Fruit fly (Drosophila melanogaster) whole organism, embryonic: ENCODE measurements around the gene Noa36.
A peak's percentile ranks its signal among the peaks of the same experiment; 100 is the strongest.

ENCODE experiments used
- Abd-B ChIP-seq: fragments of 200-800 bp; sonication (Bioruptor generic); optimal IDR thresholded peaks from 2 replicates; lab custom pipeline; 2018; ENCODE audit warnings: missing biosample characterization, mild to moderate bottlenecking, missing genetic modification characterization, moderate library complexity
- CG11696 ChIP-seq: fragments of 200-800 bp; sonication (Bioruptor generic); IDR thresholded peaks from 2 replicates; pipeline ENCODE4 v1.3.6; 2022; ENCODE audit warnings: missing biosample characterization, missing genetic modification characterization
- CG12659 ChIP-seq: fragments of 200-800 bp; sonication (Bioruptor generic); optimal IDR thresholded peaks from 3 replicates; lab custom pipeline; 2017; ENCODE audit warnings: mild to moderate bottlenecking, missing biosample characterization, missing genetic modification reagents, missing genetic modification characterization
- CG13296 ChIP-seq: fragments of 200-800 bp; sonication (Bioruptor generic); optimal IDR thresholded peaks from 3 replicates; lab custom pipeline; 2018; ENCODE audit warnings: missing biosample characterization, mild to moderate bottlenecking, missing genetic modification characterization
- CG14441 ChIP-seq: fragments of 200-800 bp; sonication (Bioruptor generic); IDR thresholded peaks from 2 replicates; pipeline ENCODE4 v1.3.6; 2022; ENCODE audit warnings: missing biosample characterization, missing genetic modification characterization
- CG14667 ChIP-seq: fragments of 200-800 bp; sonication (Bioruptor generic); IDR thresholded peaks from 2 replicates; pipeline ENCODE4 v1.3.6; 2022; ENCODE audit warnings: missing biosample characterization, missing genetic modification characterization
- CG14710 ChIP-seq: fragments of 200-800 bp; sonication (Bioruptor generic); optimal IDR thresholded peaks from 3 replicates; lab custom pipeline; 2019; ENCODE audit warnings: missing biosample characterization, mild to moderate bottlenecking, missing genetic modification characterization, moderate library complexity
- CG15073 ChIP-seq: fragments of 200-800 bp; sonication (Bioruptor generic); optimal IDR thresholded peaks from 2 replicates; lab custom pipeline; 2016; ENCODE audit warnings: missing biosample characterization, missing genetic modification characterization
- CG15479 ChIP-seq: fragments of 200-800 bp; sonication (Bioruptor generic); optimal IDR thresholded peaks from 3 replicates; lab custom pipeline; 2019; ENCODE audit warnings: missing biosample characterization, mild to moderate bottlenecking, missing genetic modification characterization, moderate library complexity
- CG16779 ChIP-seq: fragments of 200-800 bp; sonication (Bioruptor generic); IDR thresholded peaks from 2 replicates; pipeline ENCODE4 v1.3.6; 2022; ENCODE audit warnings: missing biosample characterization, missing genetic modification characterization
- CG18262 ChIP-seq: fragments of 200-800 bp; optimal IDR thresholded peaks from 3 replicates; lab custom pipeline; 2019; ENCODE audit warnings: missing biosample characterization, mild to moderate bottlenecking, missing genetic modification characterization, moderate library complexity
- CG30020 ChIP-seq: fragments of 200-800 bp; optimal IDR thresholded peaks from 2 replicates; lab custom pipeline; 2019; ENCODE audit warnings: missing biosample characterization, mild to moderate bottlenecking, missing genetic modification characterization, moderate library complexity
- CG33213 ChIP-seq: fragments of 200-800 bp; sonication (Bioruptor generic); optimal IDR thresholded peaks from 3 replicates; lab custom pipeline; 2016; ENCODE audit warnings: missing biosample characterization, missing genetic modification characterization
- CG3407 ChIP-seq: fragments of 200-800 bp; sonication (Bioruptor generic); optimal IDR thresholded peaks from 2 replicates; lab custom pipeline; 2018; ENCODE audit warnings: missing biosample characterization, mild to moderate bottlenecking, missing genetic modification characterization
- CG42726 ChIP-seq: fragments of 200-800 bp; sonication (Bioruptor generic); IDR thresholded peaks from 2 replicates; pipeline ENCODE4 v1.3.6; 2022; ENCODE audit warnings: missing biosample characterization, missing genetic modification characterization; ENCODE audit not compliant: partially characterized antibody
- CG4282 ChIP-seq: fragments of 200-800 bp; sonication (Bioruptor generic); optimal IDR thresholded peaks from 2 replicates; lab custom pipeline; 2016; ENCODE audit warnings: missing biosample characterization, missing genetic modification characterization
- CG4328 ChIP-seq: fragments of 200-800 bp; sonication (Bioruptor generic); optimal IDR thresholded peaks from 3 replicates; lab custom pipeline; 2017; ENCODE audit warnings: missing biosample characterization, missing genetic modification reagents, missing genetic modification characterization
- CG4424 ChIP-seq: fragments of 200-800 bp; sonication (Bioruptor generic); optimal IDR thresholded peaks from 3 replicates; lab custom pipeline; 2016; ENCODE audit warnings: missing biosample characterization, missing genetic modification characterization
- CG5245 ChIP-seq: fragments of 200-800 bp; sonication (Bioruptor generic); optimal IDR thresholded peaks from 3 replicates; lab custom pipeline; 2016; ENCODE audit warnings: missing biosample characterization, missing genetic modification characterization
- CG6654 ChIP-seq: fragments of 200-800 bp; sonication (Bioruptor generic); optimal IDR thresholded peaks from 2 replicates; lab custom pipeline; 2017; ENCODE audit warnings: missing biosample characterization, mild to moderate bottlenecking, missing genetic modification characterization
- CG6813 ChIP-seq: fragments of 200-800 bp; sonication (Bioruptor generic); optimal IDR thresholded peaks from 2 replicates; lab custom pipeline; 2017; ENCODE audit warnings: missing biosample characterization, missing genetic modification characterization, mild to moderate bottlenecking, moderate library complexity, missing genetic modification reagents
- CG7271 ChIP-seq: fragments of 200-800 bp; sonication (Bioruptor generic); optimal IDR thresholded peaks from 2 replicates; lab custom pipeline; 2018; ENCODE audit warnings: missing biosample characterization, mild to moderate bottlenecking, missing genetic modification characterization, moderate library complexity
- CG7928 ChIP-seq: fragments of 200-800 bp; sonication (Bioruptor generic); optimal IDR thresholded peaks from 2 replicates; lab custom pipeline; 2017; ENCODE audit warnings: missing biosample characterization, mild to moderate bottlenecking, missing genetic modification characterization
- CG9817 ChIP-seq: fragments of 200-800 bp; sonication (Bioruptor generic); optimal IDR thresholded peaks from 2 replicates; lab custom pipeline; 2018; ENCODE audit warnings: missing biosample characterization, mild to moderate bottlenecking, missing genetic modification characterization, moderate library complexity
- Hey ChIP-seq: fragments of 200-800 bp; sonication (Bioruptor generic); optimal IDR thresholded peaks from 3 replicates; lab custom pipeline; 2018; ENCODE audit warnings: missing biosample characterization, mild to moderate bottlenecking, missing genetic modification characterization
- Lhr ChIP-seq: fragments of 200-800 bp; sonication (Bioruptor generic); optimal IDR thresholded peaks from 3 replicates; lab custom pipeline; 2017; ENCODE audit warnings: mild to moderate bottlenecking, missing biosample characterization, missing genetic modification reagents, missing genetic modification characterization
- Meics ChIP-seq: fragments of 200-800 bp; sonication (Bioruptor generic); optimal IDR thresholded peaks from 2 replicates; lab custom pipeline; 2017; ENCODE audit warnings: missing biosample characterization, mild to moderate bottlenecking, missing genetic modification characterization
- Mrtf ChIP-seq: fragments of 200-800 bp; sonication (Bioruptor generic); IDR thresholded peaks from 3 replicates; pipeline ENCODE4 v1.3.6; 2022; ENCODE audit warnings: missing biosample characterization, missing genetic modification characterization
- Oaz ChIP-seq: fragments of 200-800 bp; sonication (Bioruptor generic); IDR thresholded peaks from 2 replicates; pipeline ENCODE4 v1.3.6; 2022; ENCODE audit warnings: missing biosample characterization, missing genetic modification characterization
- Oli ChIP-seq: fragments of 200-800 bp; sonication (Bioruptor generic); optimal IDR thresholded peaks from 2 replicates; lab custom pipeline; 2018; ENCODE audit warnings: missing biosample characterization, mild to moderate bottlenecking, missing genetic modification characterization, moderate library complexity
- PHDP ChIP-seq: fragments of 200-800 bp; sonication (Bioruptor generic); optimal IDR thresholded peaks from 3 replicates; lab custom pipeline; 2018; ENCODE audit warnings: missing biosample characterization, mild to moderate bottlenecking, missing genetic modification characterization, moderate library complexity
- Rfx ChIP-seq: fragments of 200-800 bp; sonication (Bioruptor generic); IDR thresholded peaks from 2 replicates; pipeline ENCODE4 v1.3.6; 2022; ENCODE audit warnings: missing biosample characterization, missing genetic modification characterization
- ash1 ChIP-seq: fragments of 200-800 bp; sonication (Bioruptor generic); optimal IDR thresholded peaks from 2 replicates; lab custom pipeline; 2018; ENCODE audit warnings: missing biosample characterization, mild to moderate bottlenecking, missing genetic modification characterization
- az2 ChIP-seq: fragments of 200-800 bp; sonication (Bioruptor generic); optimal IDR thresholded peaks from 3 replicates; lab custom pipeline; 2016; ENCODE audit warnings: missing biosample characterization, missing genetic modification characterization
- bigmax ChIP-seq: fragments of 200-800 bp; sonication (Bioruptor generic); optimal IDR thresholded peaks from 2 replicates; lab custom pipeline; 2018; ENCODE audit warnings: missing biosample characterization, mild to moderate bottlenecking, missing genetic modification characterization
- crc ChIP-seq: fragments of 200-800 bp; sonication (Bioruptor generic); optimal IDR thresholded peaks from 2 replicates; lab custom pipeline; 2016; ENCODE audit warnings: missing biosample characterization, missing genetic modification characterization
- gcm ChIP-seq: fragments of 200-800 bp; sonication (Bioruptor generic); optimal IDR thresholded peaks from 2 replicates; lab custom pipeline; 2019; ENCODE audit warnings: missing biosample characterization, mild to moderate bottlenecking, missing genetic modification characterization, moderate library complexity
- her ChIP-seq: fragments of 200-800 bp; sonication (Bioruptor generic); optimal IDR thresholded peaks from 2 replicates; lab custom pipeline; 2016; ENCODE audit warnings: missing biosample characterization, missing genetic modification characterization
- insv ChIP-seq, 2 experiments: fragments of 200-800 bp; sonication (Bioruptor generic); optimal IDR thresholded peaks; 3 replicates each; lab custom pipeline; 2016 to 2018; ENCODE audit warnings: missing biosample characterization in 2 of 2, missing genetic modification characterization in 2 of 2
- jigr1 ChIP-seq: fragments of 200-800 bp; sonication (Bioruptor generic); IDR thresholded peaks from 3 replicates; pipeline ENCODE4 v1.3.6; 2022; ENCODE audit warnings: missing biosample characterization, missing genetic modification characterization
- jumu ChIP-seq: fragments of 200-800 bp; sonication (Bioruptor generic); optimal IDR thresholded peaks from 3 replicates; lab custom pipeline; 2016; ENCODE audit warnings: missing biosample characterization, missing genetic modification characterization
- kay ChIP-seq: fragments of 200-800 bp; sonication (Bioruptor generic); optimal IDR thresholded peaks from 2 replicates; lab custom pipeline; 2016; ENCODE audit warnings: missing biosample characterization, missing genetic modification characterization
- pan ChIP-seq, 4 experiments: fragments of >200 bp in 3 of 4; fragments of 200-800 bp in 1 of 4; sonication (Bioruptor generic) in 1 of 4; optimal IDR thresholded peaks in 3 of 4; IDR thresholded peaks in 1 of 4; 2 replicates each; pipeline versions ENCODE4 v1.3.6 to Lab custom; 2017 to 2022; ENCODE audit warnings: missing biosample characterization in 2 of 4, missing genetic modification characterization in 2 of 4, mixed read lengths in 1 of 4
- pzg ChIP-seq: fragments of 200-800 bp; sonication (Bioruptor generic); optimal IDR thresholded peaks from 3 replicates; lab custom pipeline; 2018; ENCODE audit warnings: missing biosample characterization, mild to moderate bottlenecking, missing genetic modification characterization, moderate library complexity
- ranshi ChIP-seq: fragments of 200-800 bp; sonication (Bioruptor generic); IDR thresholded peaks from 2 replicates; pipeline ENCODE4 v1.3.6; 2022; ENCODE audit warnings: missing biosample characterization, missing genetic modification characterization
- rib ChIP-seq: fragments of 200-800 bp; sonication (Bioruptor generic); IDR thresholded peaks from 2 replicates; pipeline ENCODE4 v1.3.6; 2022; ENCODE audit warnings: missing biosample characterization, missing genetic modification characterization
- row ChIP-seq: fragments of 200-800 bp; sonication (Bioruptor generic); IDR thresholded peaks from 3 replicates; pipeline ENCODE4 v1.3.6; 2022; ENCODE audit warnings: missing biosample characterization, missing genetic modification characterization
- sd ChIP-seq: fragments of 200-800 bp; sonication (Bioruptor generic); optimal IDR thresholded peaks from 3 replicates; lab custom pipeline; 2018; ENCODE audit warnings: missing biosample characterization, mild to moderate bottlenecking, missing genetic modification characterization, moderate library complexity
- sens-2 ChIP-seq: fragments of 200-800 bp; sonication (Bioruptor generic); IDR thresholded peaks from 2 replicates; pipeline ENCODE4 v1.3.6; 2022; ENCODE audit warnings: missing biosample characterization, missing genetic modification characterization
- seq ChIP-seq: fragments of 200-800 bp; sonication (Bioruptor generic); IDR thresholded peaks from 2 replicates; pipeline ENCODE4 v1.3.6; 2022; ENCODE audit warnings: missing biosample characterization, missing genetic modification characterization
- sim ChIP-seq: fragments of 200-800 bp; sonication (Bioruptor generic); IDR thresholded peaks from 2 replicates; pipeline ENCODE4 v1.3.6; 2022; ENCODE audit warnings: missing biosample characterization, missing genetic modification characterization

Noa36 gene

dm6 chr3R:28570805-28571204 lies 28.3 kb downstream of the Noa36 start (continued):
- TF ChIP-seq Meics (peak; percentile 57), CG6813 (peak; percentile 57), CG13296 (GFP tag; lab: Kevin White, UChicago) (peak; percentile 56), crc (GFP tag; lab: Kevin White, UChicago) (no peak), seq (GFP tag; lab: Robert Waterston, UW) (no peak), CG9817 (tag; lab: Kevin White, UChicago) (peak; percentile 35), her (no peak), CG16779 (no peak), CG42726 (GFP tag; lab: Robert Waterston, UW) (no peak), Oaz (GFP tag; lab: Robert Waterston, UW) (no peak), Abd-B (no peak), pan (optimal IDR thresholded peaks at IDR 0.05; lab: Kevin White, UChicago) (no peak), pan (GFP tag; optimal IDR thresholded peaks at IDR 0.05 in 1 of 2, IDR thresholded peaks at IDR 0.05 in 1 of 2) (no peak), rib (GFP tag; lab: Robert Waterston, UW) (no peak), insv (GFP tag; optimal IDR thresholded peaks at IDR 0.05; lab: Kevin White, UChicago) (no peak), CG14667 (GFP tag; lab: Robert Waterston, UW) (no peak), PHDP (tag; lab: Kevin White, UChicago) (peak; percentile 71), CG12659 (no peak), CG14441 (GFP tag; lab: Robert Waterston, UW) (no peak), CG4282 (GFP tag; lab: Kevin White, UChicago) (no peak), Oli (tag; lab: Kevin White, UChicago) (peak; percentile 55), CG18262 (tag; lab: Kevin White, UChicago) (peak; percentile 11), CG15073 (no peak), CG7928 (GFP tag; lab: Kevin White, UChicago) (no peak), gcm (GFP tag; lab: Kevin White, UChicago) (peak; percentile 6), CG15479 (no peak), CG33213 (no peak), pzg (GFP tag; lab: Kevin White, UChicago) (no peak), sd (no peak), CG5245 (GFP tag; lab: Kevin White, UChicago) (no peak), Hey (no peak), CG11696 (no peak), Rfx (GFP tag; lab: Robert Waterston, UW) (peak; percentile 22; the same call in 1 of the 2 replicates), CG6654 (GFP tag; lab: Kevin White, UChicago) (no peak), row (GFP tag; lab: Robert Waterston, UW) (no peak), CG4424 (GFP tag; lab: Kevin White, UChicago) (no peak), CG7271 (no peak), CG3407 (peak; percentile 65), sens-2 (GFP tag; lab: Robert Waterston, UW) (no peak), bigmax (no peak), Lhr (GFP tag; lab: Kevin White, UChicago) (no peak), kay (GFP tag; lab: Kevin White, UChicago) (no peak), ranshi (no peak), sim (GFP tag; lab: Robert Waterston, UW) (no peak), CG4328 (GFP tag; lab: Kevin White, UChicago) (no peak), Mrtf (GFP tag; lab: Robert Waterston, UW) (no peak), az2 (GFP tag; lab: Kevin White, UChicago) (no peak), CG14710 (tag; lab: Kevin White, UChicago) (peak; percentile 34), CG30020 (no peak), jigr1 (GFP tag; lab: Robert Waterston, UW) (no peak), jumu (GFP tag; lab: Kevin White, UChicago) (no peak), ash1 (GFP tag; lab: Kevin White, UChicago) (no peak)
